Worm (Caenorhabditis elegans) whole organism, L4/young adult: ENCODE results near the gene T14G10.8.

Source experiments
- W03F9.2 ChIP-seq: fragments of 150-350 bp; optimal IDR thresholded peaks from 2 replicates; lab custom pipeline; 2014; ENCODE audit warnings: missing biosample characterization, missing genetic modification characterization
- dao-5 ChIP-seq: sonication (generic microtip); optimal IDR thresholded peaks from 2 replicates; lab custom pipeline; 2016; ENCODE audit warnings: missing genotype, missing genetic modification characterization, moderate library complexity, missing compliant biosample characterization

DNA sequence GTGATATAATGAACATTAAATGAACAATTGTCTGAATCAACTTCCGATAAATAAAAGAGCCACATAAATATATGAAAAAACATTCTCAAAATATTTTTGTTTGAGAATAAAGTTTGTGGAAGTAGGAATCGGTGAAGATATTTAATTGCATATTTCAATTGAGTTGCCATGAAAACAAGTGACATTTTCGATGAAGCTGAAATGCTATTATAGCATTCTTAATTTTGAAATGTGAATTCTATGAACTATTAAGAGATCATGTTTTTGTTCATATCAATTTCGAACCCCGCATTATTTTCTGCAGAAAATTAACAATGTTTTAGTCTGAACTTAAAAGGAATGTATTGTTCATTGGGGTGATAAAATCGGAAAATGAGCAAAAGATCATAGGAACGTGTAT is 24.6 kb downstream of the T14G10.8 start, which contains the start of gene irld-21:
- no peak for TF ChIP-seq W03F9.2 (tag; lab: Kevin White, UChicago)
- TF ChIP-seq dao-5 (tag; lab: Kevin White, UChicago): no peak
